Worm (Caenorhabditis elegans): ENCODE data around the gene F53F8.5.

Gene F53F8.5

DNA sequence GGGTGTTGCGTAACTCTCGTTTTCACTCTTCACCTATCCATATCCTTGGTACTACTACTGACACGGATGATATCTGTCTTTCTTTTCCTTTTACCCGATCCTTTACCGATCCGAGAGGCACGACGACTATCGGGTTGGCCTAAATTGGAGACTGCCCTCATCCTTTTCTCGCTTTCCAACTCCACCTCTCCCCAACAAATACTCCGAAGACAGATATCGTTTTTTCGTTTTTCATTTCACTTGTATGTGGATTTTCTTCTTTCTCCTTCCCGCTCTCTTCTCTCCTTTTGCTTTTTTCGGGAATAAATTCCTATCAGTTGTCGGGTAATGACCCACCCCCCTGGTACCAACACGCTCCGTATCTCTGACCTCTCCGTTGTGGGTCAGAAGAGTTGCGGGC, 38.9 kb downstream of the F53F8.5 start (continued):
- peak; percentile 5 for TF ChIP-seq hlh-11 (tag; optimal IDR thresholded peaks at IDR 0.05)
- peak; percentile 40 for TF ChIP-seq aha-1 (tag)

DNA sequence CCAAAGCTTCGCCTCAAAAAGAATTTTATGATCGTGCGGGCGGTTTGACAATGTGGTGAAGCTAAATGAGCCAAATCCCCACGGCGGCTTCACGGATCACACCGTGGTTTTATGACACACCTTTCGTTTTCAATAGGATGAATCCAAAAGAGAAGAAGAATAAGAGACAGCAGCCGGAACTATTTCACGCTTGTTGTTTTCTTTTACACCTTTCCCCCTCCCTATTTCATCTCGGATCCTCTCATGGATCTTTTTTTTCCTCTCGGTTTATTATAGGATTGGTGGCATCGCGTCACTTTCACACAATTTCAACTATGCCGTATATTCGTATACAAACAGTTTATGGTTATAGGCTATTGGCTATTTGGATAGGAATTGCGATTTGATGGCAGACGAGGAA, 40.1 kb downstream of the F53F8.5 start:
- TF ChIP-seq aha-1 (tag) (peak; percentile 55), spr-3 (GFP tag; optimal IDR thresholded peaks at IDR 0.05) (no peak)

DNA sequence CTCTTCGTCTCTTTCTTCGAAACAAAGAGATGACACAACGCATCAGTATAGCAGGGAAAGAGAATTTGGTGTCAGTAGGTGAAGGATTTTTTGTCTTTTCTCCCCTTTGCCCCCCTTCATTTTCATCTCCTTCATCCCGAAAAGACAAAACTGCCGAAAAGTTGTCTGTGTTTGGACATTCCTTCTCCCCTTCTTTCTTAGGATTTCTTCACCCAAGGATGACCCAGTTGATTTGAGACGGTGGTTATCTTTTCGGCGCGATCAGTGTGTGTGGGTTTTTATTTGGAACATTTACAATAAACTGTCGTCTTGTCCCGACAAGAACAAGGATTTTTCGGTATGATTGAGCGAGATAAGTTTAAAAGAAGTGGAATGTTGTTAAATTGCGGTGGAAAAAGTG, 41.4 kb downstream of the F53F8.5 start:
- TF ChIP-seq lsy-2 (tag; optimal IDR thresholded peaks at IDR 0.05) = no peak
- TF ChIP-seq unc-62 (GFP tag; optimal IDR thresholded peaks at IDR 0.05 in 1 of 2) = peak in 1 of 2 experiments; percentile 15
- TF ChIP-seq unc-62 (tag; optimal IDR thresholded peaks at IDR 0.05) = no peak

DNA sequence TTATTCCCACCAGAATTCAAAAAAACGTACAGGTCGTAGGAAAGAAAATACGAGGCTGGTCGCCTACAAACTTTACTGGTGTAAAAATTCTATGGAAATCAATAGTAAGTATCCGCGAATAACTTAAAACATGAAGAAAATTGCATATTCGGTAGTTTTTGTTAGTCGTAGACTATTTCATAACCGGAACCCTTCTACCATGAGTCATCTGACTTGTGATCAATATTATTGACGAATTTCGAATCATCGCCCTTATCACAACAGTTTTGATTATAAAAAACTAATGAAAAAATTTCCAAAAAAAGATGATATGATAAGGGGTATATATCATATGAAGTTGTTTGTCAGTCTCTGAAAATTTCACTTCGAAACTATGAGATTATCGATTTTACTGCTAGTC, 43.8 kb downstream of the F53F8.5 start, which contains the start of gene W01F3.2:
W01F3.2 (plus strand) TSS at position 301 of the 400 bp plus-strand sequence.
- TF ChIP-seq F37D6.2 (tag; optimal IDR thresholded peaks at IDR 0.05) = no peak
- TF ChIP-seq nhr-28 (tag; optimal IDR thresholded peaks at IDR 0.05) = peak; percentile 36
- no peak for TF ChIP-seq fos-1 (tag; optimal IDR thresholded peaks at IDR 0.05)
- TF ChIP-seq set-16 (GFP tag; IDR thresholded peaks at IDR 0.05) = no peak
- TF ChIP-seq nhr-48 (tag; optimal IDR thresholded peaks at IDR 0.05) = no peak
- TF ChIP-seq ceh-28 (tag; optimal IDR thresholded peaks at IDR 0.05) = no peak
- TF ChIP-seq ztf-11 (tag; optimal IDR thresholded peaks at IDR 0.05) = no peak
- no peak for TF ChIP-seq F26F4.8 (GFP tag; conservative IDR thresholded peaks at IDR 0.05)
- TF ChIP-seq lin-1 (GFP tag; IDR thresholded peaks at IDR 0.05) = no peak
- TF ChIP-seq hlh-30 (tag; optimal IDR thresholded peaks at IDR 0.05; ENCODE audit: insufficient read depth) = peak; percentile 29
- no peak for TF ChIP-seq nhr-41 (GFP tag; IDR thresholded peaks at IDR 0.05)
- peak; percentile 21 for TF ChIP-seq hlh-11 (tag; optimal IDR thresholded peaks at IDR 0.05)
- TF ChIP-seq ctbp-1 (GFP tag; IDR thresholded peaks at IDR 0.05) = no peak
- TF ChIP-seq tra-1 (GFP tag; IDR thresholded peaks at IDR 0.05) = no peak
- no peak for TF ChIP-seq daf-8 (GFP tag; IDR thresholded peaks at IDR 0.05)
- TF ChIP-seq dmd-8 (GFP tag; IDR thresholded peaks at IDR 0.05) = no peak
- no peak for TF ChIP-seq gei-8 (GFP tag; optimal IDR thresholded peaks at IDR 0.05)
- no peak for TF ChIP-seq F10B5.3 (tag; optimal IDR thresholded peaks at IDR 0.05)
- no peak for TF ChIP-seq egl-27 (tag; optimal IDR thresholded peaks at IDR 0.05)
- no peak for TF ChIP-seq spr-1 (tag; optimal IDR thresholded peaks at IDR 0.05)
- TF ChIP-seq egl-43 (GFP tag; IDR thresholded peaks at IDR 0.05) = no peak
- no peak for TF ChIP-seq zfp-2 (tag; optimal IDR thresholded peaks at IDR 0.05)
- TF ChIP-seq daf-19 (GFP tag; conservative IDR thresholded peaks at IDR 0.05) = no peak
- TF ChIP-seq dmd-6 (GFP tag; IDR thresholded peaks at IDR 0.05) = peak; percentile 14; the same call in 1 of the 2 replicates
- no peak for TF ChIP-seq nhr-42 (GFP tag; IDR thresholded peaks at IDR 0.05)
- TF ChIP-seq sdz-12 (GFP tag; optimal IDR thresholded peaks at IDR 0.05) = no peak
- no peak for TF ChIP-seq madf-5 (GFP tag; IDR thresholded peaks at IDR 0.05)

DNA sequence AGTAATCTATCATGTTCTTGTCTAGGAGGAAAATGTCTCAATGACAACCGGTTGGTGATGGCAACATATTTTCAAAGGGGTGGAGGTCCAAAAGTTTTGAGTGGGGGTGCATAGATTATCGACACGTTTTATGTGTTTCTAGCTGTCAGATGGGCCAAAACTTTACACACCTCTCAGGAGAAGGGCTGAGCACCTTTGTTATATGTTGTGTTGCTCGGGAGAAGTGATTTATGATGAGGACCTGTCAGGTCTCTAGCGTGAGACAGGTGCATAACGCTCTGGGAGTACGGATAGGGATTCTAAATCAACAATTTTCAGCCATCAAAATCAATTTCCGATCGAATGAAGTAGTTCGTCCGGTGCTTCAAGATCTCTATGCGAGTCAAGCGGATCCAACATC, 47.2 kb downstream of the F53F8.5 start:
- peak in 1 of 2 experiments; percentile 35 for TF ChIP-seq unc-62 (GFP tag; optimal IDR thresholded peaks at IDR 0.05 in 1 of 2)
- TF ChIP-seq unc-62 (tag; optimal IDR thresholded peaks at IDR 0.05) = no peak
- TF ChIP-seq T20F7.1 (GFP tag; optimal IDR thresholded peaks at IDR 0.05) = no peak
- TF ChIP-seq F49E8.2 (tag; optimal IDR thresholded peaks at IDR 0.05; ENCODE audit: borderline replicate concordance) = no peak
- no peak for TF ChIP-seq nhr-11 (tag; optimal IDR thresholded peaks at IDR 0.05)
- TF ChIP-seq php-3 (GFP tag; IDR thresholded peaks at IDR 0.05) = no peak
- no peak for TF ChIP-seq ces-1 (GFP tag; optimal IDR thresholded peaks at IDR 0.05)

Measured in whole organism, L4 larva.